Worm (Caenorhabditis elegans): ENCODE measurements around the gene egl-17.

ce11 chrX:460351-460750, 29.1 kb upstream of the egl-17 start, which contains the start of gene aagr-4:
- TF ChIP-seq unc-62 (GFP tag; optimal IDR thresholded peaks at IDR 0.05) (no peak), pqm-1 (tag; optimal IDR thresholded peaks at IDR 0.05) (no peak), ceh-82 (tag; optimal IDR thresholded peaks at IDR 0.05) (no peak), ztf-4 (tag; optimal IDR thresholded peaks at IDR 0.05) (no peak), ztf-11 (tag; optimal IDR thresholded peaks at IDR 0.05) (no peak), lin-39 (tag; optimal IDR thresholded peaks at IDR 0.05) (no peak), sea-2 (GFP tag; optimal IDR thresholded peaks at IDR 0.05) (no peak), unc-39 (tag; optimal IDR thresholded peaks at IDR 0.05) (no peak), elt-2 (tag; optimal IDR thresholded peaks at IDR 0.05) (no peak), snpc-4 (tag; optimal IDR thresholded peaks at IDR 0.05) (no peak), ceh-9 (tag; optimal IDR thresholded peaks at IDR 0.05) (no peak), fos-1 (tag; optimal IDR thresholded peaks at IDR 0.05) (no peak), nhr-76 (tag; optimal IDR thresholded peaks at IDR 0.05) (no peak)
